Worm (Caenorhabditis elegans): ENCODE data around the gene cnx-1.
A peak's percentile ranks its signal among the peaks of the same experiment; 100 is the strongest.

The cnx-1 gene

DNA sequence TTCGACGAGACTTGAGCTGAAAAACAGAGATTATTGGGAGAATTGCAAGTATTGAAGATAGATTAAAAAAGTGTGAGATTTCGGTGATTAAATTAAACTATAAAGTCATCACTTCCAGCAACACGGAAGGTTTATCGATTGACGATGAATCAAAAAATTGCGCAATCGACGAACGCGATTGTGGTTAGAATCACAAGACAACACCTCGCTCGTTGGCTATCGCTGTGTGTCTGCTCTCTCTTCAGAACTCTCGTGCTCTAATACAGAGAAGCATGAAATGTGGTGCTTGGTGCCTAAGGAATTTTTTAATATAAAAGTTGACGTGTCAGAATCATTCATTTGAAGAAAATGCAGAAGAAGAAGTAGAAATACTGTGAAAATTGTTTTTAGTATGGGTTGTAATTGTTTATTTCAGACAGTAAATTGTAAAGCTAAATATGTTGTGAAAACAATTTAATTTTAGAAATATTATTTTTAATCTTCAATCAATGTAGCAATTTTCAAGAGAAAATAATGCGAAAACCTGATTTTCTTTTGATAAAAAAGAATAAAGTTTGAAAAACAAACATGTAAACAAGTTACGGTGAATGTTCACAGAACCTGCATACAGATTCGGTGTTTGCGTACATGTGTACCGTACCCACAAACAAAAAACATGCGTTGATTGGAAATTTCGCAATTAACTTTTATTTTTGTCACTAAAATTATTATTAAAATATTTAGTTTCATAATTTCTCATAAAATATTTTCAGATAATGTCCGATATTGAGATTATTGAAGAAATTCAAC lies 10.4 kb upstream of the cnx-1 start, which contains the start of the genes ZK632.10 and ZK632.11:
Gene ZK632.10, minus strand, starts transcription at position 560 of the 789 bp plus-strand sequence.
Gene ZK632.11, plus strand, starts transcription at position 753 of the 789 bp plus-strand sequence.
- peak; percentile 9 for TF ChIP-seq nhr-25 (tag; optimal IDR thresholded peaks at IDR 0.05)
- peak; percentile 61 for TF ChIP-seq lin-13 (GFP tag; optimal IDR thresholded peaks at IDR 0.05)
- TF ChIP-seq sma-3 (GFP tag; optimal IDR thresholded peaks at IDR 0.05): peak; percentile 36
- TF ChIP-seq nhr-129 (tag; optimal IDR thresholded peaks at IDR 0.05): peak; percentile 44
- TF ChIP-seq alr-1 (tag; optimal IDR thresholded peaks at IDR 0.05): no peak
- TF ChIP-seq egl-27 (tag; optimal IDR thresholded peaks at IDR 0.05): peak; percentile 7
- peak; percentile 16 for TF ChIP-seq ztf-4 (tag; optimal IDR thresholded peaks at IDR 0.05)
- TF ChIP-seq mab-5 (tag; optimal IDR thresholded peaks at IDR 0.05): no peak
- peak; percentile 93 for TF ChIP-seq unc-55 (GFP tag; optimal IDR thresholded peaks at IDR 0.05)
- TF ChIP-seq aly-2 (tag; optimal IDR thresholded peaks at IDR 0.05): no peak
- TF ChIP-seq unc-39 (tag; optimal IDR thresholded peaks at IDR 0.05): no peak
- TF ChIP-seq mbf-1 (tag; optimal IDR thresholded peaks at IDR 0.05): no peak
- peak; percentile 25 for TF ChIP-seq gmeb-1 (tag; optimal IDR thresholded peaks at IDR 0.05)
- TF ChIP-seq unc-62 (GFP tag; optimal IDR thresholded peaks at IDR 0.05): no peak
- peak; percentile 33 for TF ChIP-seq fos-1 (tag; optimal IDR thresholded peaks at IDR 0.05)
- TF ChIP-seq lin-39 (tag; optimal IDR thresholded peaks at IDR 0.05): no peak
- TF ChIP-seq crh-2 (tag; optimal IDR thresholded peaks at IDR 0.05): peak; percentile 30
- peak; percentile 86 to 99 for TF ChIP-seq lsy-2 (tag; optimal IDR thresholded peaks at IDR 0.05)
- peak; percentile 81 for TF ChIP-seq C34F6.9 (tag; optimal IDR thresholded peaks at IDR 0.05)
- no peak for TF ChIP-seq nhr-23 (tag; optimal IDR thresholded peaks at IDR 0.05)
- TF ChIP-seq sma-9 (GFP tag; optimal IDR thresholded peaks at IDR 0.05): no peak
- TF ChIP-seq sma-9 (tag; optimal IDR thresholded peaks at IDR 0.05): no peak
- no peak for TF ChIP-seq sem-4 (tag; optimal IDR thresholded peaks at IDR 0.05)

DNA sequence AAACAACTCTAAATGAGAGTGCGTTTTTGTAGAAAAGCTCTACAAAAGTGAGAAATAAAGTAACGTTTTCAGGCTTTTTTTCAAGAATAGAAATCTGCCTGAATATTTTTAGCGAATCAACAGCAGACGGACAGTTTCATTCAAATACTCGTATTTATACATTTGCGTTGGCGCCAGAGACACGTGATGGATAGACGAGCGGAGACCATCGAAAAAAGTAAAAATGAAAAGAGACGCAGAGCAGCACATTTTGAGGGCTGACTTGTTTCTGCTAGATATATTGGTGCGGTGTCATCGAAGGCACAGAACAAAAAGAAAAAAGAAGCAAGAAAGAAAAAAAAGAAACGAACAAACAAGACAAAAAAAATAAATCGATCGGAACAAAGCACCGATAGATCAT lies 9.1 kb upstream of the cnx-1 start:
- TF ChIP-seq zag-1 (tag; optimal IDR thresholded peaks at IDR 0.05) (no peak), gmeb-1 (tag; optimal IDR thresholded peaks at IDR 0.05) (peak; percentile 23), crh-2 (tag; optimal IDR thresholded peaks at IDR 0.05) (peak; percentile 68), R02D3.7 (tag; optimal IDR thresholded peaks at IDR 0.05) (no peak), nhr-21 (tag; optimal IDR thresholded peaks at IDR 0.05) (no peak), elt-3 (tag; optimal IDR thresholded peaks at IDR 0.05) (no peak), lin-39 (tag; optimal IDR thresholded peaks at IDR 0.05) (no peak), nhr-129 (tag; optimal IDR thresholded peaks at IDR 0.05) (peak; percentile 83), unc-39 (tag; optimal IDR thresholded peaks at IDR 0.05) (no peak), elt-1 (tag; optimal IDR thresholded peaks at IDR 0.05) (no peak), Y55F3AM.14 (GFP tag; optimal IDR thresholded peaks at IDR 0.05) (peak; percentile 82), unc-55 (GFP tag; optimal IDR thresholded peaks at IDR 0.05) (peak; percentile 34), blmp-1 (tag; optimal IDR thresholded peaks at IDR 0.05; ENCODE audit: insufficient read depth) (no peak), ztf-1 (GFP tag; conservative IDR thresholded peaks at IDR 0.05) (no peak), snpc-4 (tag; optimal IDR thresholded peaks at IDR 0.05) (no peak), ztf-4 (tag; optimal IDR thresholded peaks at IDR 0.05) (peak; percentile 65), mbf-1 (tag; optimal IDR thresholded peaks at IDR 0.05) (no peak), ama-1 (optimal IDR thresholded peaks at IDR 0.05) (peak; percentile 93), egl-27 (tag; optimal IDR thresholded peaks at IDR 0.05) (no peak), sma-9 (GFP tag; optimal IDR thresholded peaks at IDR 0.05) (peak; percentile 52), sma-9 (tag; optimal IDR thresholded peaks at IDR 0.05) (no peak), aly-2 (tag; optimal IDR thresholded peaks at IDR 0.05) (no peak), nhr-23 (tag; optimal IDR thresholded peaks at IDR 0.05) (no peak), skn-1 (tag; optimal IDR thresholded peaks at IDR 0.05) (no peak), ZK546.5 (tag; optimal IDR thresholded peaks at IDR 0.05) (no peak), sma-3 (GFP tag; optimal IDR thresholded peaks at IDR 0.05) (peak; percentile 46), mdl-1 (tag; optimal IDR thresholded peaks at IDR 0.05) (peak in 1 of 2 experiments; percentile 46), sem-4 (tag; optimal IDR thresholded peaks at IDR 0.05) (peak; percentile 6), lsy-2 (tag; optimal IDR thresholded peaks at IDR 0.05) (peak in 1 of 2 experiments; percentile 79), C34F6.9 (tag; optimal IDR thresholded peaks at IDR 0.05) (peak; percentile 71), F13H6.1 (tag; optimal IDR thresholded peaks at IDR 0.05) (peak; percentile 61), nhr-11 (tag; optimal IDR thresholded peaks at IDR 0.05) (no peak), unc-62 (GFP tag; optimal IDR thresholded peaks at IDR 0.05) (no peak), nhr-237 (tag; optimal IDR thresholded peaks at IDR 0.05) (no peak), mab-5 (tag; optimal IDR thresholded peaks at IDR 0.05) (peak; percentile 32), peb-1 (tag; optimal IDR thresholded peaks at IDR 0.05) (no peak), dmd-4 (tag; optimal IDR thresholded peaks at IDR 0.05) (no peak), nhr-12 (tag; optimal IDR thresholded peaks at IDR 0.05) (no peak), fos-1 (tag; optimal IDR thresholded peaks at IDR 0.05) (peak; percentile 3), nhr-10 (tag; optimal IDR thresholded peaks at IDR 0.05) (no peak), ztf-11 (tag; optimal IDR thresholded peaks at IDR 0.05) (no peak), ceh-82 (tag; optimal IDR thresholded peaks at IDR 0.05) (no peak), nhr-25 (tag; optimal IDR thresholded peaks at IDR 0.05) (no peak), ceh-16 (tag; optimal IDR thresholded peaks at IDR 0.05) (no peak), lin-11 (tag; optimal IDR thresholded peaks at IDR 0.05) (no peak), nhr-6 (tag; optimal IDR thresholded peaks at IDR 0.05) (no peak)
